Worm (Caenorhabditis elegans): ENCODE data around the gene str-1.

Gene str-1

DNA sequence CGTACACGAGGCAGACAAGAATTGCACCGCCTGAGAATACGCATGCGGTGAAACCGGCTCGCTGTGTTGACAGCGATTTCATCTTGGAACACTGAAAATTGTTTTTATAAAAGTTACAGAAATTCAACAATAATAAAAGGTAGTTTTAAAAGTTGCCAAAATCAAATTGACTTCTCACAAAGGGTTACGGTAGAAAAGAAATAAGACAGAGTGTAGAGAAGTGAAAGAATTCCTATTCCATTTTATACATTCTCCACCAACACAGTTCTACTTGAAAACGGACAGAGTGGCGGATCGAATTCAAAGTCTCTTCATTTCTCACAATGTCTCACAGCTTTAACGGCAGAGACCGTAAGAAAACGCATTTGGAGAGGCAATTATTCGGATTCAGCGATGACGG, 21.2 kb upstream of the str-1 start, which contains the start of gene col-113:
Gene col-113, minus strand, starts transcription at position 101 of the 400 bp plus-strand sequence.
- TF ChIP-seq B0310.2 (tag; optimal IDR thresholded peaks at IDR 0.05) (no peak), ceh-13 (GFP tag; optimal IDR thresholded peaks at IDR 0.05) (no peak), pes-1 (GFP tag; IDR thresholded peaks at IDR 0.05) (no peak), F13C5.2 (tag; optimal IDR thresholded peaks at IDR 0.05) (no peak), hnd-1 (tag; optimal IDR thresholded peaks at IDR 0.05) (no peak), scrt-1 (GFP tag; IDR thresholded peaks at IDR 0.05) (no peak), hmbx-1 (tag; optimal IDR thresholded peaks at IDR 0.05) (no peak), tra-4 (tag; optimal IDR thresholded peaks at IDR 0.05) (no peak), tbx-11 (GFP tag; IDR thresholded peaks at IDR 0.05) (no peak), ets-7 (tag; optimal IDR thresholded peaks at IDR 0.05) (no peak), aly-1 (tag; optimal IDR thresholded peaks at IDR 0.05) (no peak), flt-1 (GFP tag; IDR thresholded peaks at IDR 0.05) (no peak)

- TF ChIP-seq tra-4 (tag; optimal IDR thresholded peaks at IDR 0.05) (no peak), ceh-13 (GFP tag; optimal IDR thresholded peaks at IDR 0.05) (no peak), B0310.2 (tag; optimal IDR thresholded peaks at IDR 0.05) (no peak), hmbx-1 (tag; optimal IDR thresholded peaks at IDR 0.05) (no peak), hnd-1 (tag; optimal IDR thresholded peaks at IDR 0.05) (no peak), flt-1 (GFP tag; IDR thresholded peaks at IDR 0.05) (no peak), F13C5.2 (tag; optimal IDR thresholded peaks at IDR 0.05) (no peak)
Observed at ce11 chrIV:7153362-7153761, 20.2 kb upstream of the str-1 start, which contains the start of gene C34D4.3. Gene C34D4.3, plus strand, starts transcription at chrIV:7153662.

- no peak for TF ChIP-seq ets-7 (tag; optimal IDR thresholded peaks at IDR 0.05)
- TF ChIP-seq sea-1 (GFP tag; conservative IDR thresholded peaks at IDR 0.05) = no peak
- no peak for TF ChIP-seq hmbx-1 (tag; optimal IDR thresholded peaks at IDR 0.05)
- TF ChIP-seq hmg-4 (GFP tag; optimal IDR thresholded peaks at IDR 0.05) = no peak
- TF ChIP-seq aly-1 (tag; optimal IDR thresholded peaks at IDR 0.05) = no peak
- TF ChIP-seq ama-1 (optimal IDR thresholded peaks at IDR 0.05) = no peak
- TF ChIP-seq scrt-1 (GFP tag; IDR thresholded peaks at IDR 0.05) = no peak
- TF ChIP-seq flt-1 (GFP tag; IDR thresholded peaks at IDR 0.05) = no peak
- no peak for TF ChIP-seq pes-1 (GFP tag; IDR thresholded peaks at IDR 0.05)
- no peak for TF ChIP-seq hnd-1 (tag; optimal IDR thresholded peaks at IDR 0.05)
- TF ChIP-seq tbx-11 (GFP tag; IDR thresholded peaks at IDR 0.05) = no peak
- no peak for TF ChIP-seq ceh-13 (GFP tag; optimal IDR thresholded peaks at IDR 0.05)
- TF ChIP-seq ceh-36 (tag; optimal IDR thresholded peaks at IDR 0.05) = no peak
Observed at ce11 chrIV:7154356-7154755, 19.2 kb upstream of the str-1 start, which contains the start of gene C34D4.2. Gene C34D4.2, plus strand, starts transcription at chrIV:7154656.

ce11 chrIV:7156356-7156755, 17.2 kb upstream of the str-1 start, which contains the start of gene maph-9:
Gene maph-9, plus strand, starts transcription at chrIV:7156628.
- TF ChIP-seq hmbx-1 (tag; optimal IDR thresholded peaks at IDR 0.05) (no peak), tbx-11 (GFP tag; IDR thresholded peaks at IDR 0.05) (no peak), hmg-4 (GFP tag; optimal IDR thresholded peaks at IDR 0.05) (no peak), sea-1 (GFP tag; conservative IDR thresholded peaks at IDR 0.05) (no peak), F13C5.2 (tag; optimal IDR thresholded peaks at IDR 0.05) (no peak), scrt-1 (GFP tag; IDR thresholded peaks at IDR 0.05) (no peak), tbx-37 (GFP tag; conservative IDR thresholded peaks at IDR 0.05) (no peak), ets-7 (tag; optimal IDR thresholded peaks at IDR 0.05) (no peak), hnd-1 (tag; optimal IDR thresholded peaks at IDR 0.05) (no peak), flt-1 (GFP tag; IDR thresholded peaks at IDR 0.05) (no peak), ama-1 (optimal IDR thresholded peaks at IDR 0.05) (no peak), ceh-36 (tag; optimal IDR thresholded peaks at IDR 0.05) (no peak), ceh-13 (GFP tag; optimal IDR thresholded peaks at IDR 0.05) (no peak), tra-4 (tag; optimal IDR thresholded peaks at IDR 0.05) (no peak), pes-1 (GFP tag; IDR thresholded peaks at IDR 0.05) (no peak)

DNA sequence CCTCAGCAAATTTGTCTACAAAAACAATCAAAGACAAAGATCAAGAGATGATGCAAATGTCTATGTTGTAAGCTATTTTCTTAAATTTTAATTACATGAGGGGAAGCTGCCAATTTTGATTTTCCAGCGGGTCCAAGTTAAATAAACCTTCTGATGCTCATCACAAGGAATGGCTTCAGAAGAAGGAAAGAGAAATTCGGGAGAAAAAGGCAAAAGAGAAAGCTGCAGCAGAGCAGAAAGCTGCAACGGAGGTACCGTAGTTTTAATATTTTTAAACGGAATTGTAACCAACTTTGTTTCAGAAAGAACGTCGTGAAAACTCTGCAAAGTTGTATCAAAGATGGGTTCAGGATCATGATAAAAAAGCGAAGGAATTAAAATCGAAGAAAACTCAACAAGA, 15.4 kb upstream of the str-1 start:
- TF ChIP-seq hnd-1 (tag; optimal IDR thresholded peaks at IDR 0.05) = no peak
- no peak for TF ChIP-seq ama-1 (optimal IDR thresholded peaks at IDR 0.05)
- no peak for TF ChIP-seq tbx-37 (GFP tag; conservative IDR thresholded peaks at IDR 0.05)
- no peak for TF ChIP-seq sea-1 (GFP tag; conservative IDR thresholded peaks at IDR 0.05)
- no peak for TF ChIP-seq ets-7 (tag; optimal IDR thresholded peaks at IDR 0.05)
- TF ChIP-seq ceh-13 (GFP tag; optimal IDR thresholded peaks at IDR 0.05) = no peak
- no peak for TF ChIP-seq aly-1 (tag; optimal IDR thresholded peaks at IDR 0.05)
- no peak for TF ChIP-seq flt-1 (GFP tag; IDR thresholded peaks at IDR 0.05)
- no peak for TF ChIP-seq pes-1 (GFP tag; IDR thresholded peaks at IDR 0.05)
- TF ChIP-seq tra-4 (tag; optimal IDR thresholded peaks at IDR 0.05) = no peak
- no peak for TF ChIP-seq tbx-11 (GFP tag; IDR thresholded peaks at IDR 0.05)
- no peak for TF ChIP-seq hmg-4 (GFP tag; optimal IDR thresholded peaks at IDR 0.05)
- TF ChIP-seq hmbx-1 (tag; optimal IDR thresholded peaks at IDR 0.05) = no peak
- no peak for TF ChIP-seq F13C5.2 (tag; optimal IDR thresholded peaks at IDR 0.05)
- no peak for TF ChIP-seq ceh-36 (tag; optimal IDR thresholded peaks at IDR 0.05)

ce11 chrIV:7159586-7159985, 14.0 kb upstream of the str-1 start:
- TF ChIP-seq ets-7 (tag; optimal IDR thresholded peaks at IDR 0.05) (no peak), hmg-4 (GFP tag; optimal IDR thresholded peaks at IDR 0.05) (no peak), tra-4 (tag; optimal IDR thresholded peaks at IDR 0.05) (no peak), aly-1 (tag; optimal IDR thresholded peaks at IDR 0.05) (no peak), ceh-13 (GFP tag; optimal IDR thresholded peaks at IDR 0.05) (no peak), ama-1 (optimal IDR thresholded peaks at IDR 0.05) (no peak)

DNA sequence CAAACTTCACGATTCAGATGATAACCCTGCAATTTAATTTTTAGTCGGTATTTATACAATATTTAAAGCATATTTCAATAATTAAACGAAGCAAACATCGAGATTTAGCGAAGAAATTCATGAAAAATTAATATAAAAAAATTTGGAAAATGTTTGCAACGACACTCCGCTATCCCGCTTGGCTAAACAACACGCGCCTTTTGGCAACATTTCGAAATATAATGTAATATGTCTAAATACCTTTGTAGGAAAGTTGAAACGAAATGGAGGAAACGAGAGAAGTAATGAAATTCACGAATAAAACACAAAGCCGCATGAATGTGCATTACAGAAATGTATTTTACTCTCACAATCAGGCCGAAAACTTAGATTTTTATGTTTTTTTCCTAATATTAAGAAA, 7.9 kb upstream of the str-1 start, which contains the start of gene rpc-1:
Gene rpc-1, minus strand, starts transcription at position 26 of the 400 bp plus-strand sequence.
- TF ChIP-seq F13C5.2 (tag; optimal IDR thresholded peaks at IDR 0.05) (peak; percentile 3), hmbx-1 (tag; optimal IDR thresholded peaks at IDR 0.05) (no peak)

ce11 chrIV:7166553-7166952, 7.0 kb upstream of the str-1 start, which contains the start of gene C42D4.18:
Gene C42D4.18, plus strand, starts transcription at chrIV:7166783.
- no peak for TF ChIP-seq tra-4 (tag; optimal IDR thresholded peaks at IDR 0.05)
- no peak for TF ChIP-seq scrt-1 (GFP tag; IDR thresholded peaks at IDR 0.05)
- no peak for TF ChIP-seq flt-1 (GFP tag; IDR thresholded peaks at IDR 0.05)
- no peak for TF ChIP-seq pes-1 (GFP tag; IDR thresholded peaks at IDR 0.05)
- no peak for TF ChIP-seq hmg-4 (GFP tag; optimal IDR thresholded peaks at IDR 0.05)
- TF ChIP-seq tbx-37 (GFP tag; conservative IDR thresholded peaks at IDR 0.05) = no peak
- TF ChIP-seq aly-1 (tag; optimal IDR thresholded peaks at IDR 0.05) = no peak
- no peak for TF ChIP-seq ceh-13 (GFP tag; optimal IDR thresholded peaks at IDR 0.05)
- no peak for TF ChIP-seq hnd-1 (tag; optimal IDR thresholded peaks at IDR 0.05)
- no peak for TF ChIP-seq ets-7 (tag; optimal IDR thresholded peaks at IDR 0.05)
- TF ChIP-seq sea-1 (GFP tag; conservative IDR thresholded peaks at IDR 0.05) = no peak

Measured in whole organism, early embryonic.